Worm (Caenorhabditis elegans) whole organism, L2 larva: ENCODE measurements around the gene delm-1.

Experiments
- alr-1 ChIP-seq: fragments of 150-350 bp; optimal IDR thresholded peaks from 2 replicates; lab custom pipeline; 2014; ENCODE audit warnings: missing biosample characterization, missing genetic modification characterization
- blmp-1 ChIP-seq: sonication (generic microtip); optimal IDR thresholded peaks from 2 replicates; lab custom pipeline; 2017; ENCODE audit warnings: missing genetic modification characterization, mild to moderate bottlenecking, missing compliant biosample characterization, antibody characterized with exemption, moderate library complexity; ENCODE audit not compliant: insufficient read depth
- ceh-82 ChIP-seq: fragments of 150-350 bp; optimal IDR thresholded peaks from 2 replicates; lab custom pipeline; 2014; ENCODE audit warnings: missing biosample characterization, missing genetic modification characterization
- crh-2 ChIP-seq: sonication (generic microtip); optimal IDR thresholded peaks from 2 replicates; lab custom pipeline; 2017; ENCODE audit warnings: missing biosample characterization, missing genetic modification characterization
- elt-1 ChIP-seq: fragments of 150-350 bp; optimal IDR thresholded peaks from 2 replicates; lab custom pipeline; 2014; ENCODE audit warnings: missing biosample characterization, missing genetic modification characterization
- fos-1 ChIP-seq: fragments of 150-350 bp; optimal IDR thresholded peaks from 2 replicates; lab custom pipeline; 2014; ENCODE audit warnings: missing biosample characterization, missing genetic modification characterization
- lin-11 ChIP-seq: fragments of 150-350 bp; sonication (generic microtip); optimal IDR thresholded peaks from 2 replicates; lab custom pipeline; 2014; ENCODE audit warnings: missing biosample characterization, missing genetic modification characterization, inconsistent platforms, mixed read lengths
- lsy-2 ChIP-seq, 2 experiments: fragments of 150-350 bp in 1 of 2; sonication (generic microtip) in 1 of 2; optimal IDR thresholded peaks; 2 replicates each; lab custom pipeline; 2014 to 2017; ENCODE audit warnings: missing biosample characterization in 2 of 2, missing genetic modification characterization in 2 of 2
- snpc-4 ChIP-seq: fragments of 150-350 bp; optimal IDR thresholded peaks from 2 replicates; lab custom pipeline; 2014; ENCODE audit warnings: missing biosample characterization, missing genetic modification characterization
- unc-62 ChIP-seq: fragments of 150-350 bp; optimal IDR thresholded peaks from 2 replicates; lab custom pipeline; 2014; ENCODE audit warnings: missing biosample characterization, missing genetic modification reagents, missing genetic modification characterization

DNA sequence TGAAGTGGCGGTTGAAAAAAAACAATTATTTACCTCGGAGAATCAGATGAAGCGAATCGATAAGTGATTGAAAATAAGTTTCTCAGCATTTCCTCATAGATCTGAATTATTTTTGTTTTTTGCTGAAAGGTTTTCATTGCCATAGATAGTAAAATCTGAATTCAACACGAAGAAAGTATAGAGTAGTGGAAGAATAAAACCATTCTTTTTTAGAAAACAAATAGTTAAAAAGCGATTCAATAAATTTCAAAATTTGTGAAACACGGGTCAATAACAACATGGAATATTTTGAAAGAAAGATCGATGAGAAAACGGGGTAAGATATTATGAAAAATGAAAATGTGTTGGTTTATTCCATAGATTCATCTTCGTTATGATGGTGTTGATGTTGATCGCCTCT lies 40.9 kb downstream of the delm-1 start, which contains the start of gene mrpl-42:
- no peak for TF ChIP-seq elt-1 (tag; lab: Kevin White, UChicago)
- no peak for TF ChIP-seq lsy-2 (tag; optimal IDR thresholded peaks at IDR 0.05; lab: Kevin White, UChicago)
- no peak for TF ChIP-seq alr-1 (tag; lab: Kevin White, UChicago)
- TF ChIP-seq crh-2: no peak
- TF ChIP-seq fos-1 (tag; lab: Kevin White, UChicago): no peak
- no peak for TF ChIP-seq snpc-4 (tag; lab: Kevin White, UChicago)
- TF ChIP-seq ceh-82 (tag; lab: Kevin White, UChicago): no peak
- TF ChIP-seq unc-62 (GFP tag; lab: Kevin White, UChicago): no peak
- TF ChIP-seq lin-11 (tag; lab: Kevin White, UChicago): no peak
- no peak for TF ChIP-seq blmp-1 (tag; lab: Kevin White, UChicago)
